Fruit fly (Drosophila melanogaster) whole organism, embryonic: ENCODE results near the gene DCTN1-p150.

Experiments used
- Abd-B ChIP-seq: fragments of 200-800 bp; sonication (Bioruptor generic); optimal IDR thresholded peaks from 2 replicates; lab custom pipeline; 2018; ENCODE audit warnings: missing biosample characterization, mild to moderate bottlenecking, missing genetic modification characterization, moderate library complexity
- Atf3 ChIP-seq: fragments of 200-800 bp; sonication (Bioruptor generic); optimal IDR thresholded peaks from 3 replicates; lab custom pipeline; 2016; ENCODE audit warnings: missing biosample characterization, missing genetic modification characterization
- Bteb2 ChIP-seq: fragments of 200-800 bp; sonication (Bioruptor generic); optimal IDR thresholded peaks from 2 replicates; lab custom pipeline; 2016; ENCODE audit warnings: missing biosample characterization, missing genetic modification characterization
- CG10274 ChIP-seq: fragments of 200-800 bp; sonication (Bioruptor generic); optimal IDR thresholded peaks from 3 replicates; lab custom pipeline; 2017; ENCODE audit warnings: missing biosample characterization, mild to moderate bottlenecking, missing genetic modification characterization
- CG10462 ChIP-seq: fragments of 200-800 bp; sonication (Bioruptor generic); optimal IDR thresholded peaks from 2 replicates; lab custom pipeline; 2016; ENCODE audit warnings: missing biosample characterization, missing genetic modification characterization
- CG11247 ChIP-seq: fragments of 200-800 bp; sonication (Bioruptor generic); IDR thresholded peaks from 2 replicates; pipeline ENCODE4 v1.3.6; 2022; ENCODE audit warnings: missing biosample characterization, missing genetic modification characterization
- CG11695 ChIP-seq: fragments of 200-800 bp; sonication (Bioruptor generic); IDR thresholded peaks from 3 replicates; pipeline ENCODE4 v1.3.6; 2022; ENCODE audit warnings: missing biosample characterization, missing genetic modification characterization
- CG13424 ChIP-seq: fragments of 200-800 bp; sonication (Bioruptor generic); optimal IDR thresholded peaks from 2 replicates; lab custom pipeline; 2019; ENCODE audit warnings: missing biosample characterization, mild to moderate bottlenecking, missing genetic modification characterization, moderate library complexity
- CG13775 ChIP-seq: fragments of 200-800 bp; sonication (Bioruptor generic); optimal IDR thresholded peaks from 3 replicates; lab custom pipeline; 2017; ENCODE audit warnings: missing biosample characterization, mild to moderate bottlenecking, missing genetic modification characterization
- CG14050 ChIP-seq: fragments of 200-800 bp; sonication (Bioruptor generic); IDR thresholded peaks from 3 replicates; pipeline ENCODE4 v1.3.6; 2022; ENCODE audit warnings: missing biosample characterization, missing genetic modification characterization
- CG14710 ChIP-seq: fragments of 200-800 bp; sonication (Bioruptor generic); optimal IDR thresholded peaks from 3 replicates; lab custom pipeline; 2019; ENCODE audit warnings: missing biosample characterization, mild to moderate bottlenecking, missing genetic modification characterization, moderate library complexity
- CG17186 ChIP-seq: fragments of 200-800 bp; sonication (Bioruptor generic); optimal IDR thresholded peaks from 3 replicates; lab custom pipeline; 2017; ENCODE audit warnings: missing biosample characterization, missing genetic modification reagents, missing genetic modification characterization
- CG17385 ChIP-seq: fragments of 200-800 bp; sonication (Bioruptor generic); optimal IDR thresholded peaks from 3 replicates; lab custom pipeline; 2018; ENCODE audit warnings: missing biosample characterization, mild to moderate bottlenecking, missing genetic modification characterization
- CG18262 ChIP-seq: fragments of 200-800 bp; optimal IDR thresholded peaks from 3 replicates; lab custom pipeline; 2019; ENCODE audit warnings: missing biosample characterization, mild to moderate bottlenecking, missing genetic modification characterization, moderate library complexity
- CG2678 ChIP-seq: fragments of 200-800 bp; sonication (Bioruptor generic); optimal IDR thresholded peaks from 3 replicates; lab custom pipeline; 2019; ENCODE audit warnings: missing biosample characterization, mild to moderate bottlenecking, missing genetic modification characterization, moderate library complexity
- CG3726 ChIP-seq: fragments of 200-800 bp; sonication (Bioruptor generic); IDR thresholded peaks from 3 replicates; pipeline ENCODE4, ENCODE4 v1.3.6; 2022; ENCODE audit warnings: missing biosample characterization, missing genetic modification characterization
- CG3995 ChIP-seq: fragments of 200-800 bp; sonication (Bioruptor generic); optimal IDR thresholded peaks from 3 replicates; lab custom pipeline; 2016; ENCODE audit warnings: missing biosample characterization, missing genetic modification characterization
- CG4820 ChIP-seq: fragments of 200-800 bp; sonication (Bioruptor generic); optimal IDR thresholded peaks from 3 replicates; lab custom pipeline; 2016; ENCODE audit warnings: missing biosample characterization, missing genetic modification characterization
- CG4854 ChIP-seq: fragments of 200-800 bp; sonication (Bioruptor generic); optimal IDR thresholded peaks from 2 replicates; lab custom pipeline; 2016; ENCODE audit warnings: missing biosample characterization, missing genetic modification characterization, inconsistent platforms
- CG5245 ChIP-seq: fragments of 200-800 bp; sonication (Bioruptor generic); optimal IDR thresholded peaks from 3 replicates; lab custom pipeline; 2016; ENCODE audit warnings: missing biosample characterization, missing genetic modification characterization
- CG7556 ChIP-seq: fragments of 200-800 bp; sonication (Bioruptor generic); optimal IDR thresholded peaks from 2 replicates; lab custom pipeline; 2017; ENCODE audit warnings: missing biosample characterization, mild to moderate bottlenecking, missing genetic modification characterization
- CoRest ChIP-seq: fragments of 200-800 bp; sonication (Bioruptor generic); optimal IDR thresholded peaks from 3 replicates; lab custom pipeline; 2018; ENCODE audit warnings: missing biosample characterization, mild to moderate bottlenecking, missing genetic modification characterization, moderate library complexity
- CrebB ChIP-seq: fragments of 200-800 bp; sonication (Bioruptor generic); optimal IDR thresholded peaks from 3 replicates; lab custom pipeline; 2018; ENCODE audit warnings: missing biosample characterization, mild to moderate bottlenecking, missing genetic modification characterization
- D19A ChIP-seq: fragments of 200-800 bp; optimal IDR thresholded peaks from 3 replicates; lab custom pipeline; 2019; ENCODE audit warnings: missing biosample characterization, mild to moderate bottlenecking, missing genetic modification characterization, moderate library complexity
- E2f1 ChIP-seq: fragments of 200-800 bp; sonication (Bioruptor generic); IDR thresholded peaks from 2 replicates; pipeline ENCODE4 v1.3.6; 2022; ENCODE audit warnings: missing biosample characterization, missing genetic modification characterization
- Elba2 ChIP-seq: fragments of 200-800 bp; sonication (Bioruptor generic); optimal IDR thresholded peaks from 3 replicates; lab custom pipeline; 2016; ENCODE audit warnings: missing biosample characterization, missing genetic modification characterization
- GATAe ChIP-seq: fragments of 200-800 bp; sonication (Bioruptor generic); conservative IDR thresholded peaks from 2 replicates; pipeline ENCODE4 v1.3.6; 2022; ENCODE audit warnings: missing biosample characterization, missing genetic modification characterization
- HHEX ChIP-seq: fragments of 200-800 bp; sonication (Bioruptor generic); optimal IDR thresholded peaks from 3 replicates; lab custom pipeline; 2017; ENCODE audit warnings: missing biosample characterization, mild to moderate bottlenecking, missing genetic modification characterization, missing genetic modification reagents
- HLHmδ ChIP-seq: fragments of 200-800 bp; sonication (Bioruptor generic); optimal IDR thresholded peaks from 2 replicates; lab custom pipeline; 2018; ENCODE audit warnings: missing biosample characterization, mild to moderate bottlenecking, missing genetic modification characterization, moderate library complexity
- Hmr ChIP-seq: fragments of 200-800 bp; sonication (Bioruptor generic); optimal IDR thresholded peaks from 3 replicates; lab custom pipeline; 2017; ENCODE audit warnings: mild to moderate bottlenecking, missing biosample characterization, missing genetic modification reagents, missing genetic modification characterization
- Hr51 ChIP-seq, 2 experiments: fragments of 200-800 bp; sonication (Bioruptor generic); optimal IDR thresholded peaks; 2 replicates in 1 of 2; 3 replicates in 1 of 2; lab custom pipeline; 2016 to 2018; ENCODE audit warnings: missing biosample characterization in 2 of 2, missing genetic modification characterization in 2 of 2, mild to moderate bottlenecking in 1 of 2, moderate library complexity in 1 of 2
- Opbp ChIP-seq: fragments of 200-800 bp; sonication (Bioruptor generic); IDR thresholded peaks from 3 replicates; pipeline ENCODE4 v1.3.6; 2022; ENCODE audit warnings: missing biosample characterization, missing genetic modification characterization; ENCODE audit not compliant: partially characterized antibody
- PHDP ChIP-seq: fragments of 200-800 bp; sonication (Bioruptor generic); optimal IDR thresholded peaks from 3 replicates; lab custom pipeline; 2018; ENCODE audit warnings: missing biosample characterization, mild to moderate bottlenecking, missing genetic modification characterization, moderate library complexity
- Ravus ChIP-seq: fragments of 200-800 bp; sonication (Bioruptor generic); IDR thresholded peaks from 2 replicates; pipeline ENCODE4 v1.3.6; 2022; ENCODE audit warnings: missing biosample characterization, missing genetic modification characterization
- Rfx ChIP-seq: fragments of 200-800 bp; sonication (Bioruptor generic); IDR thresholded peaks from 2 replicates; pipeline ENCODE4 v1.3.6; 2022; ENCODE audit warnings: missing biosample characterization, missing genetic modification characterization
- Sox102F ChIP-seq: fragments of 200-800 bp; sonication (Bioruptor generic); optimal IDR thresholded peaks from 2 replicates; lab custom pipeline; 2018; ENCODE audit warnings: missing biosample characterization, mild to moderate bottlenecking, missing genetic modification characterization, moderate library complexity
- bcd ChIP-seq: fragments of 200-800 bp; sonication (Bioruptor generic); optimal IDR thresholded peaks from 2 replicates; lab custom pipeline; 2017; ENCODE audit warnings: missing biosample characterization, mild to moderate bottlenecking, missing genetic modification characterization
- crol ChIP-seq: fragments of 200-800 bp; sonication (Bioruptor generic); IDR thresholded peaks from 2 replicates; pipeline ENCODE4 v1.3.6; 2022; ENCODE audit warnings: missing biosample characterization, missing genetic modification characterization
- disco-r ChIP-seq: fragments of 200-800 bp; sonication (Bioruptor generic); optimal IDR thresholded peaks from 2 replicates; lab custom pipeline; 2016; ENCODE audit warnings: missing biosample characterization, missing genetic modification characterization
- fd96Cb ChIP-seq: fragments of 200-800 bp; sonication (Bioruptor generic); optimal IDR thresholded peaks from 2 replicates; lab custom pipeline; 2018; ENCODE audit warnings: missing biosample characterization, mild to moderate bottlenecking, missing genetic modification characterization, moderate library complexity
- ftz-f1 ChIP-seq: fragments of 200-800 bp; sonication (Bioruptor generic); optimal IDR thresholded peaks from 2 replicates; lab custom pipeline; 2016; ENCODE audit warnings: missing biosample characterization, missing genetic modification characterization
- hb ChIP-seq: fragments of 200-800 bp; sonication (Bioruptor generic); IDR thresholded peaks from 3 replicates; pipeline ENCODE4 v1.3.6; 2022; ENCODE audit warnings: missing biosample characterization, missing genetic modification characterization; ENCODE audit not compliant: partially characterized antibody
- jigr1 ChIP-seq: fragments of 200-800 bp; sonication (Bioruptor generic); IDR thresholded peaks from 3 replicates; pipeline ENCODE4 v1.3.6; 2022; ENCODE audit warnings: missing biosample characterization, missing genetic modification characterization
- ken ChIP-seq: fragments of 200-800 bp; sonication (Bioruptor generic); IDR thresholded peaks from 3 replicates; pipeline ENCODE4 v1.3.6; 2022; ENCODE audit warnings: missing biosample characterization, missing genetic modification characterization
- sima ChIP-seq: fragments of 200-800 bp; sonication (Bioruptor generic); optimal IDR thresholded peaks from 2 replicates; lab custom pipeline; 2016; ENCODE audit warnings: missing biosample characterization, missing genetic modification characterization
- slp2 ChIP-seq: fragments of 200-800 bp; sonication (Bioruptor generic); optimal IDR thresholded peaks from 2 replicates; lab custom pipeline; 2016; ENCODE audit warnings: missing biosample characterization, missing genetic modification characterization
- sna ChIP-seq: fragments of 200-800 bp; sonication (Bioruptor generic); IDR thresholded peaks from 2 replicates; pipeline ENCODE4 v1.3.6; 2022; ENCODE audit warnings: missing biosample characterization, missing genetic modification characterization; ENCODE audit not compliant: partially characterized antibody
- tio ChIP-seq: fragments of 200-800 bp; sonication (Bioruptor generic); optimal IDR thresholded peaks from 2 replicates; lab custom pipeline; 2017; ENCODE audit warnings: missing biosample characterization, missing genetic modification characterization, inconsistent platforms
- tna ChIP-seq: fragments of 200-800 bp; sonication (Bioruptor generic); IDR thresholded peaks from 2 replicates; pipeline ENCODE4 v1.3.6; 2022; ENCODE audit warnings: missing biosample characterization, missing genetic modification characterization; ENCODE audit not compliant: partially characterized antibody

Gene DCTN1-p150

dm6 chr3L:13911649-13912260 lies 17.4 kb upstream of the DCTN1-p150 start (continued):
- TF ChIP-seq CG13775 (GFP tag; lab: Kevin White, UChicago): peak; percentile 19
- no peak for TF ChIP-seq CG3995 (GFP tag; lab: Kevin White, UChicago)
- TF ChIP-seq HLHmδ (GFP tag; lab: Kevin White, UChicago): no peak
- TF ChIP-seq Elba2 (GFP tag; lab: Kevin White, UChicago): no peak
- TF ChIP-seq Ravus: no peak
- TF ChIP-seq CG10462: peak; percentile 22
- TF ChIP-seq E2f1 (GFP tag; lab: Robert Waterston, UW): 0 out of 2 replicates have a peak, but pooled peaks have one; percentile 53
- peak; percentile 71 for TF ChIP-seq Abd-B (GFP tag; lab: Kevin White, UChicago)
- peak; percentile 81 for TF ChIP-seq CoRest (tag; lab: Kevin White, UChicago)
- TF ChIP-seq GATAe (GFP tag; lab: Robert Waterston, UW): no peak
- peak; percentile 38 for TF ChIP-seq CG4820 (GFP tag; lab: Kevin White, UChicago)
- TF ChIP-seq tio (GFP tag; lab: Kevin White, UChicago): peak; percentile 60
- TF ChIP-seq sima (GFP tag; lab: Kevin White, UChicago): no peak
- TF ChIP-seq tna (GFP tag; lab: Robert Waterston, UW): no peak
- no peak for TF ChIP-seq CG17186 (GFP tag; lab: Kevin White, UChicago)
- peak; percentile 76 for TF ChIP-seq HHEX (GFP tag; lab: Kevin White, UChicago)
- TF ChIP-seq Opbp (GFP tag; lab: Robert Waterston, UW): no peak
- TF ChIP-seq CG14050 (GFP tag; lab: Robert Waterston, UW): peak; percentile 17; the same call in 1 of the 3 replicates
- peak; percentile 64 for TF ChIP-seq Hmr (GFP tag; lab: Kevin White, UChicago)
- TF ChIP-seq ftz-f1 (GFP tag; lab: Kevin White, UChicago): no peak
- TF ChIP-seq CG7556: peak; percentile 81
- TF ChIP-seq Atf3 (GFP tag; lab: Kevin White, UChicago): no peak
- no peak for TF ChIP-seq hb
- TF ChIP-seq CG3726: no peak
- peak; percentile 29 for TF ChIP-seq CG14710 (tag; lab: Kevin White, UChicago)
- TF ChIP-seq CG18262 (tag; lab: Kevin White, UChicago): peak; percentile 85
- TF ChIP-seq fd96Cb (tag; lab: Kevin White, UChicago): peak; percentile 71
- peak; percentile 75 for TF ChIP-seq CG13424
- peak; percentile 40 for TF ChIP-seq D19A (tag; lab: Kevin White, UChicago)
- TF ChIP-seq CG4854 (GFP tag; lab: Kevin White, UChicago): no peak
- TF ChIP-seq CG17385 (GFP tag; lab: Kevin White, UChicago): peak; percentile 43
- TF ChIP-seq sna: no peak
- TF ChIP-seq CrebB (tag; lab: Kevin White, UChicago): no peak
- no peak for TF ChIP-seq slp2
- TF ChIP-seq Rfx (GFP tag; lab: Robert Waterston, UW): peak; percentile 66
- TF ChIP-seq Sox102F (GFP tag; lab: Kevin White, UChicago): peak; percentile 82
- no peak for TF ChIP-seq ken (GFP tag; lab: Robert Waterston, UW)
- TF ChIP-seq bcd (GFP tag; lab: Kevin White, UChicago): peak; percentile 71
- no peak for TF ChIP-seq Bteb2 (GFP tag; lab: Kevin White, UChicago)
- 0 out of 3 replicates have a peak, but pooled peaks have one; percentile 34 for TF ChIP-seq jigr1 (GFP tag; lab: Robert Waterston, UW)
- peak; percentile 86 for TF ChIP-seq CG11695 (GFP tag; lab: Robert Waterston, UW)
- peak; percentile 74 for TF ChIP-seq PHDP (tag; lab: Kevin White, UChicago)
- no peak for TF ChIP-seq disco-r (GFP tag; lab: Kevin White, UChicago)
- peak; percentile 85 for TF ChIP-seq CG2678 (tag; lab: Kevin White, UChicago)
- TF ChIP-seq Hr51 (GFP tag; optimal IDR thresholded peaks at IDR 0.05; lab: Kevin White, UChicago): peak in 1 of 2 experiments; percentile 85
- TF ChIP-seq CG5245: peak; percentile 31
- no peak for TF ChIP-seq CG10274 (GFP tag; lab: Kevin White, UChicago)
- TF ChIP-seq crol (GFP tag; lab: Robert Waterston, UW): 0 out of 2 replicates have a peak, but pooled peaks have one; percentile 26
- peak; percentile 59; the same call in 1 of the 2 replicates for TF ChIP-seq CG11247 (GFP tag; lab: Robert Waterston, UW)
